Worm (Caenorhabditis elegans) whole organism, late embryonic: ENCODE measurements around the gene tag-123.

Source experiments
- C08G9.2 ChIP-seq: sonication (generic microtip); optimal IDR thresholded peaks from 2 replicates; lab custom pipeline; 2016; ENCODE audit warnings: mild to moderate bottlenecking, missing genetic modification characterization, moderate library complexity, missing compliant biosample characterization
- ceh-18 ChIP-seq: sonication (generic microtip); optimal IDR thresholded peaks from 2 replicates; lab custom pipeline; 2016; ENCODE audit warnings: missing genetic modification characterization, missing compliant biosample characterization
- ceh-9 ChIP-seq: sonication (generic microtip); optimal IDR thresholded peaks from 2 replicates; lab custom pipeline; 2016; ENCODE audit warnings: mild to moderate bottlenecking, missing genetic modification characterization, inconsistent platforms, missing compliant biosample characterization
- elt-4 ChIP-seq: sonication (generic microtip); optimal IDR thresholded peaks from 2 replicates; lab custom pipeline; 2016; ENCODE audit warnings: missing genetic modification characterization, missing compliant biosample characterization
- nhr-11 ChIP-seq: fragments of 150-350 bp; optimal IDR thresholded peaks from 2 replicates; lab custom pipeline; 2014; ENCODE audit warnings: missing biosample characterization, missing genetic modification characterization
- pag-3 ChIP-seq: sonication (generic microtip); optimal IDR thresholded peaks from 2 replicates; lab custom pipeline; 2016; ENCODE audit warnings: missing compliant biosample characterization, missing genetic modification characterization, borderline replicate concordance
- pha-4 ChIP-seq: fragments of 150-350 bp; optimal IDR thresholded peaks from 2 replicates; lab custom pipeline; 2018; ENCODE audit warnings: missing biosample characterization, missing genetic modification reagents, missing genetic modification characterization
- pqm-1 ChIP-seq: sonication (generic microtip); optimal IDR thresholded peaks from 2 replicates; lab custom pipeline; 2016; ENCODE audit warnings: missing genetic modification characterization, missing compliant biosample characterization

- no peak for TF ChIP-seq pha-4 (tag; lab: Kevin White, UChicago)
- TF ChIP-seq elt-4 (tag; lab: Kevin White, UChicago) = no peak
- no peak for TF ChIP-seq ceh-18 (tag; lab: Kevin White, UChicago)
- TF ChIP-seq pag-3 (tag; lab: Kevin White, UChicago) = no peak
- no peak for TF ChIP-seq pqm-1 (tag; lab: Kevin White, UChicago)
- no peak for TF ChIP-seq nhr-11 (tag; lab: Kevin White, UChicago)
- TF ChIP-seq C08G9.2 (tag; lab: Kevin White, UChicago) = no peak
- no peak for TF ChIP-seq ceh-9
Measured at ce11 chrX:8392539-8392996, 29.3 kb downstream of the tag-123 start, which contains the start of gene wrk-1.
